Worm (Caenorhabditis elegans) whole organism, L1 larva: ENCODE measurements around the gene pak-2.

ENCODE experiments used
- C04F5.9 ChIP-seq: sonication (generic microtip); optimal IDR thresholded peaks from 2 replicates; lab custom pipeline; 2016; ENCODE audit warnings: missing genetic modification characterization, missing compliant biosample characterization
- C16A3.4 ChIP-seq: fragments of 150-350 bp; optimal IDR thresholded peaks from 2 replicates; lab custom pipeline; 2014; ENCODE audit warnings: missing biosample characterization, missing genetic modification characterization
- C34B4.2 ChIP-seq: sonication (generic microtip); optimal IDR thresholded peaks from 2 replicates; lab custom pipeline; 2017; ENCODE audit warnings: mild to moderate bottlenecking, missing genetic modification characterization, missing compliant biosample characterization
- F16B12.6 ChIP-seq: fragments of 150-350 bp; optimal IDR thresholded peaks from 2 replicates; lab custom pipeline; 2014; ENCODE audit warnings: missing biosample characterization, missing genetic modification characterization
- Y116A8C.19 ChIP-seq: sonication (generic microtip); optimal IDR thresholded peaks from 2 replicates; lab custom pipeline; 2016; ENCODE audit warnings: missing compliant biosample characterization, missing genetic modification characterization, borderline replicate concordance
- aha-1 ChIP-seq: fragments of 150-350 bp; optimal IDR thresholded peaks from 2 replicates; lab custom pipeline; 2014; ENCODE audit warnings: missing biosample characterization, missing genetic modification characterization
- alr-1 ChIP-seq: fragments of 200-800 bp; sonication (Bioruptor generic); optimal IDR thresholded peaks from 2 replicates; lab custom pipeline; 2018; ENCODE audit warnings: borderline replicate concordance, mild to moderate bottlenecking, missing genetic modification characterization, missing compliant biosample characterization
- aly-2 ChIP-seq: fragments of 150-350 bp; optimal IDR thresholded peaks from 2 replicates; lab custom pipeline; 2014; ENCODE audit warnings: missing biosample characterization, missing genetic modification characterization
- ceh-63 ChIP-seq: fragments of 200-800 bp; sonication (Bioruptor generic); optimal IDR thresholded peaks from 2 replicates; lab custom pipeline; 2018; ENCODE audit warnings: mild to moderate bottlenecking, missing genetic modification characterization, missing compliant biosample characterization
- ceh-82 ChIP-seq, 3 experiments: fragments of 150-350 bp in 1 of 3; sonication (generic microtip) in 2 of 3; optimal IDR thresholded peaks; 2 replicates each; lab custom pipeline; 2014 to 2017; ENCODE audit warnings: missing biosample characterization in 3 of 3, missing genetic modification characterization in 3 of 3
- ceh-90 ChIP-seq: sonication (generic microtip); optimal IDR thresholded peaks from 2 replicates; lab custom pipeline; 2016; ENCODE audit warnings: missing genetic modification characterization, missing compliant biosample characterization
- ces-1 ChIP-seq: fragments of 150-350 bp; optimal IDR thresholded peaks from 2 replicates; lab custom pipeline; 2014; ENCODE audit warnings: missing biosample characterization, missing genetic modification reagents, missing genetic modification characterization
- egl-27 ChIP-seq, 2 experiments: fragments of 150-350 bp in 1 of 2; sonication (generic microtip); optimal IDR thresholded peaks; 3 replicates each; lab custom pipeline; 2017 to 2018; ENCODE audit warnings: missing biosample characterization in 2 of 2, missing genetic modification characterization in 2 of 2, missing genetic modification reagents in 2 of 2
- fkh-10 ChIP-seq: sonication (generic microtip); optimal IDR thresholded peaks from 2 replicates; lab custom pipeline; 2017; ENCODE audit warnings: missing biosample characterization, missing genetic modification reagents, missing genetic modification characterization
- fkh-4 ChIP-seq: sonication (generic microtip); optimal IDR thresholded peaks from 2 replicates; lab custom pipeline; 2016; ENCODE audit warnings: missing compliant biosample characterization, missing genetic modification characterization, borderline replicate concordance
- fos-1 ChIP-seq: fragments of 150-350 bp; optimal IDR thresholded peaks from 2 replicates; lab custom pipeline; 2014; ENCODE audit warnings: missing biosample characterization, missing genetic modification characterization
- isw-1 ChIP-seq: fragments of 200-800 bp; sonication (Bioruptor generic); IDR thresholded peaks from 2 replicates; pipeline ENCODE4 v1.3.6; 2022; ENCODE audit warnings: missing genetic modification characterization, missing compliant biosample characterization
- lin-13 ChIP-seq: fragments of 150-350 bp; optimal IDR thresholded peaks from 2 replicates; lab custom pipeline; 2014; ENCODE audit warnings: missing biosample characterization, missing genetic modification reagents, missing genetic modification characterization
- lin-14 ChIP-seq: fragments of 200-800 bp; sonication (Bioruptor generic); optimal IDR thresholded peaks from 2 replicates; lab custom pipeline; 2018; ENCODE audit warnings: mild to moderate bottlenecking, missing genetic modification characterization, moderate library complexity, missing compliant biosample characterization
- lin-39 ChIP-seq: fragments of 150-350 bp; optimal IDR thresholded peaks from 2 replicates; lab custom pipeline; 2014; ENCODE audit warnings: missing biosample characterization, missing genetic modification reagents, missing genetic modification characterization
- lsy-2 ChIP-seq, 2 experiments: fragments of 150-350 bp; optimal IDR thresholded peaks; 2 replicates each; lab custom pipeline; 2014; ENCODE audit warnings: missing biosample characterization in 2 of 2, missing genetic modification characterization in 2 of 2
- mab-9 ChIP-seq: fragments of 200-800 bp; sonication (Bioruptor generic); IDR thresholded peaks from 2 replicates; pipeline ENCODE4 v1.3.6; 2022; ENCODE audit warnings: missing genetic modification reagents, missing genetic modification characterization, missing compliant biosample characterization
- nhr-11 ChIP-seq: fragments of 150-350 bp; optimal IDR thresholded peaks from 2 replicates; lab custom pipeline; 2014; ENCODE audit warnings: missing biosample characterization, missing genetic modification characterization
- nhr-20 ChIP-seq: sonication (generic microtip); optimal IDR thresholded peaks from 2 replicates; lab custom pipeline; 2016; ENCODE audit warnings: mild to moderate bottlenecking, missing genetic modification characterization, missing compliant biosample characterization
- nhr-237 ChIP-seq: fragments of 150-350 bp; optimal IDR thresholded peaks from 2 replicates; lab custom pipeline; 2014; ENCODE audit warnings: missing biosample characterization, missing genetic modification characterization
- nhr-47 ChIP-seq: sonication (generic microtip); optimal IDR thresholded peaks from 2 replicates; lab custom pipeline; 2016; ENCODE audit warnings: mild to moderate bottlenecking, missing genetic modification characterization, moderate library complexity, missing compliant biosample characterization
- nhr-77 ChIP-seq: fragments of 150-350 bp; optimal IDR thresholded peaks from 2 replicates; lab custom pipeline; 2014; ENCODE audit warnings: missing biosample characterization, missing genetic modification characterization
- nhr-85 ChIP-seq: sonication (generic microtip); peaks from one replicate; lab custom pipeline; 2016; ENCODE audit warnings: missing genetic modification characterization, inconsistent platforms, missing compliant biosample characterization
- nhr-90 ChIP-seq: sonication (generic microtip); optimal IDR thresholded peaks from 2 replicates; lab custom pipeline; 2016; ENCODE audit warnings: mild to moderate bottlenecking, missing genetic modification characterization, missing compliant biosample characterization; ENCODE audit not compliant: poor library complexity
- pag-3 ChIP-seq: sonication (generic microtip); optimal IDR thresholded peaks from 2 replicates; lab custom pipeline; 2017; ENCODE audit warnings: missing genetic modification characterization, mild to moderate bottlenecking, missing compliant biosample characterization, antibody characterized with exemption, borderline replicate concordance; ENCODE audit not compliant: insufficient read depth
- pax-3 ChIP-seq: fragments of 200-800 bp; sonication (Bioruptor generic); optimal IDR thresholded peaks from 2 replicates; lab custom pipeline; 2018; ENCODE audit warnings: mild to moderate bottlenecking, missing genetic modification characterization, moderate library complexity, missing compliant biosample characterization
- rnt-1 ChIP-seq: sonication (generic microtip); optimal IDR thresholded peaks from 2 replicates; lab custom pipeline; 2016; ENCODE audit warnings: mild to moderate bottlenecking, missing genetic modification characterization, moderate library complexity, missing compliant biosample characterization
- tbx-2 ChIP-seq: sonication (generic microtip); optimal IDR thresholded peaks from 2 replicates; lab custom pipeline; 2016; ENCODE audit warnings: missing genetic modification characterization, missing compliant biosample characterization
- tlp-1 ChIP-seq: fragments of 150-350 bp; optimal IDR thresholded peaks from 2 replicates; lab custom pipeline; 2014; ENCODE audit warnings: missing biosample characterization, missing genetic modification characterization
- unc-30 ChIP-seq: sonication (generic microtip); optimal IDR thresholded peaks from 2 replicates; lab custom pipeline; 2017; ENCODE audit warnings: missing biosample characterization, missing genetic modification characterization
- unc-86 ChIP-seq: sonication (generic microtip); optimal IDR thresholded peaks from 2 replicates; lab custom pipeline; 2016; ENCODE audit warnings: missing genetic modification characterization, missing compliant biosample characterization
- zag-1 ChIP-seq: fragments of 150-350 bp; optimal IDR thresholded peaks from 2 replicates; lab custom pipeline; 2014; ENCODE audit warnings: missing biosample characterization, missing genetic modification characterization

pak-2 gene

DNA sequence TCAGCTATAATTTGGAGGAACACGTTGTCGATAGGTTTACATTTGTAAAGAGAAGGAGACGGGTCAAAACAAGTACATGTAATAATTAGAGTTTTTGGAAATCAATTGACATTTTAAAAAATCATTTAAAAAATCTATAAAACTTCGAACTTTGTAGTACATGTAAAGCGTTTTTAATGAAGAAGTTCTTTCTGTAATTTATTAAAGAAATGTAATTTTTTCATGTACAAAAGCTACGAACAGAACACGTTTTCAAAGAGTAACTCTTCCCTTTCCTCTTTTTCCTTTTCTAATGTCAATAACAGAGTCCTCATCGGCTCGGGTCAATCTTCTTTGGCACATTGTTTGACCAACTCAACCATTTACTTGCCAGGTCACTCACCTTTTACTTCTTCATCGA is 4.5 kb upstream of the pak-2 start, which contains the start of gene C45B11.6:
Gene C45B11.6 (plus strand): TSS at position 301 of the 400 bp plus-strand sequence.
- TF ChIP-seq unc-30 (tag; lab: Kevin White, UChicago), result no peak
- no peak for TF ChIP-seq fkh-10 (GFP tag; lab: Kevin White, UChicago)
- TF ChIP-seq mab-9 (GFP tag; lab: Robert Waterston, UW), result no peak
- no peak for TF ChIP-seq F16B12.6 (tag; lab: Kevin White, UChicago)
- TF ChIP-seq lin-14, result no peak
- TF ChIP-seq alr-1 (tag; lab: Kevin White, UChicago), result no peak
- no peak for TF ChIP-seq nhr-237 (tag; lab: Kevin White, UChicago)
- no peak for TF ChIP-seq rnt-1 (tag; lab: Kevin White, UChicago)
- no peak for TF ChIP-seq ces-1 (GFP tag; lab: Kevin White, UChicago)
- no peak for TF ChIP-seq tbx-2
- no peak for TF ChIP-seq nhr-47
- TF ChIP-seq C34B4.2, result no peak
- no peak for TF ChIP-seq C04F5.9

DNA sequence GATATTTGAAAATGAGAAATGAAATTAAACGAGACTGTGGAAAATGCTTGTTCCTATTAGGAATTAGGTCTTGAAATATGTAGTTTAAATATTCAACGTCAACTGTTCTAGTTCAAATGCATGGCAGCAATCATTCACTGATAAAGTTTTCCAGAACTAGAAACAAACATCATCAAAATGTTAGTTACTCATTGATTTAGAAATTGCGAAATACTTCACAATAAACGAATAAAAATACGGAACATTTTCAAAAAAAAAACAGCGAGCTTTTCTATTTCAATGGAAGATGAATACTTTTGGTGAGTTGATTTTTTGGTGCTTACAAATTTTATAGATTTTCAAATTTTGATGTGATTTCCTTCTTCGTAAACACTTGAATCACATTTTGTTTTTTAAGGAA is 3.3 kb upstream of the pak-2 start, which contains the start of gene C45B11.2:
Gene C45B11.2 (plus strand): TSS at position 173 of the 400 bp plus-strand sequence.
- TF ChIP-seq isw-1 (GFP tag; lab: Robert Waterston, UW), result no peak
- no peak for TF ChIP-seq pag-3 (tag; lab: Kevin White, UChicago)
- no peak for TF ChIP-seq lin-39 (tag; lab: Kevin White, UChicago)
- no peak for TF ChIP-seq lin-13
- no peak for TF ChIP-seq nhr-20 (tag; lab: Kevin White, UChicago)
- no peak for TF ChIP-seq aly-2 (tag; lab: Kevin White, UChicago)

DNA sequence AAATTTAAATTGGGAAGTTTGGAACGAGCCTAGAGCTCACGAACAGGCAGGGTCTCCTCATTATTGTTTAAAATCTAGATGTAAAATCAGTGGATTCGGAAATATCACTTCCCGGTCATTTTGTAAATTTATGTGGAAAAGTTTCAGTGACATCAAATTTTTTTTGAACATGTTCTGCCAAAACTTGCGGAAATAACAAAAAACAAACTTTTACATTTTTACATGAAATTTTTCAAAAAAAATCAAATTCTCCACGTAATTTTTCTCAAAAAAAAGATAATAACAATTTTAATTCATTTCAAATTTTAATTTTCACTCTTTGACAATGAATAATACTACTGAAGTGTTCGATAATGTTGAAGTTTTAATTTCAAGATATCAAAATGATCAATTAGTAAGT is 2.3 kb upstream of the pak-2 start, which contains the start of gene C45B11.5:
Gene C45B11.5 (plus strand): TSS at position 301 of the 400 bp plus-strand sequence.
- no peak for TF ChIP-seq nhr-11 (tag; lab: Kevin White, UChicago)
- no peak for TF ChIP-seq nhr-85
- TF ChIP-seq fkh-4 (tag; lab: Kevin White, UChicago), result no peak
- no peak for TF ChIP-seq lin-13
- TF ChIP-seq tlp-1, result no peak
- TF ChIP-seq ceh-63 (GFP tag; lab: Kevin White, UChicago), result no peak
- no peak for TF ChIP-seq isw-1 (GFP tag; lab: Robert Waterston, UW)
- no peak for TF ChIP-seq nhr-77 (tag; lab: Kevin White, UChicago)
- no peak for TF ChIP-seq lsy-2 (tag; optimal IDR thresholded peaks at IDR 0.05; lab: Kevin White, UChicago)
- no peak for TF ChIP-seq ceh-82 (tag; optimal IDR thresholded peaks at IDR 0.05; lab: Kevin White, UChicago)
- no peak for TF ChIP-seq ceh-90 (tag; lab: Kevin White, UChicago)
- TF ChIP-seq Y116A8C.19 (tag; lab: Kevin White, UChicago), result no peak
- TF ChIP-seq aly-2 (tag; lab: Kevin White, UChicago), result no peak

DNA sequence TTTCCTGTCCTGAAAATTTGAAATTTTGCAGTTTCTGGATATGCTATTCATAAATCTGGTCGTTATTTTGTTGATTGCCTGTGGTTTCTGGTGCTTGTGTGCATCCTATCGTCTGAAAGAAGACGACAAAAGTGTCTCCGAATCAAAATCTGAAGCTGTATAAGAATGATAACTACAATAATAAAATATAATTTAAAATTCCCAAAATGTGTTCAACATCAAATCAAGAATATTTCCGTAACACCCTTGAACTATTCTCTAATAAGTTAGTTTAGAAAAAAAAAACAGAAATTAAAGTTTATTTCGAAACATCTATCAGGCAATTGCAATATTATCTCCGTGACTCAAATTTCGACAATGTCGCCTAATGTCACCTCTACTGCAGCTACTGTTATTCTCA is 1.2 kb upstream of the pak-2 start, which contains the start of gene C45B11.8:
Gene C45B11.8 (plus strand): TSS at position 301 of the 400 bp plus-strand sequence.
- TF ChIP-seq lin-14, result no peak
- TF ChIP-seq zag-1 (tag; lab: Kevin White, UChicago), result no peak
- TF ChIP-seq Y116A8C.19 (tag; lab: Kevin White, UChicago), result no peak
- TF ChIP-seq egl-27 (tag; optimal IDR thresholded peaks at IDR 0.05; lab: Kevin White, UChicago), result no peak
- TF ChIP-seq nhr-90, result no peak

DNA sequence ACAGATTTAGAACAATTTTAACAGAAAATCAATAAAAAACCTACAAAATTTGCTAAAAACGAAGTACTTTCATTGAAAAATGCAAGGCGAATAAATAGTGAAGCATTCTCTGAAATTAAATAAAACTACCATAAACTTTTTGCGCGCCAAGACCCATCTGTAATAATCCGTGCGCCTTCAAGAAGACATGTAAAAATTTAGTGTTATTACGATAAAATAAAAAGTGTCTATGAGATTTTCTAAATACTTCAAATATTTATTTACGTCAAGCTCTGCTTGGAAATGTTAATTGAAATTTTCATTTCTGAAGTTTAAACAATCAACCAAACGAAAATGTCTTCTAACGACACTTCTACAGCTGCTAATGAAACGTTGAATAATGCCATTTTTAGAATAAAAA is 791 bp upstream of the pak-2 start, which contains the start of gene C45B11.9:
Gene C45B11.9 (plus strand): TSS at position 301 of the 400 bp plus-strand sequence.
- TF ChIP-seq aha-1, result no peak
- no peak for TF ChIP-seq pax-3 (tag; lab: Kevin White, UChicago)
- no peak for TF ChIP-seq unc-86 (tag; lab: Kevin White, UChicago)
- no peak for TF ChIP-seq nhr-85
- TF ChIP-seq lin-14, result no peak
- TF ChIP-seq fkh-10 (GFP tag; lab: Kevin White, UChicago), result no peak
- no peak for TF ChIP-seq fos-1 (tag; lab: Kevin White, UChicago)
- TF ChIP-seq alr-1 (tag; lab: Kevin White, UChicago), result no peak
- no peak for TF ChIP-seq C16A3.4
- no peak for TF ChIP-seq ces-1 (GFP tag; lab: Kevin White, UChicago)
